Fruit fly (Drosophila melanogaster) whole organism: ENCODE results near the gene CG17134.

Experiments used
- Dll ChIP-seq: fragments of >200 bp; optimal IDR thresholded peaks from 2 replicates; lab custom pipeline; 2017
- pan ChIP-seq: fragments of >200 bp; optimal IDR thresholded peaks from 2 replicates; lab custom pipeline; 2017
- psq ChIP-seq: fragments of >200 bp; optimal IDR thresholded peaks from 2 replicates; lab custom pipeline; 2017

DNA sequence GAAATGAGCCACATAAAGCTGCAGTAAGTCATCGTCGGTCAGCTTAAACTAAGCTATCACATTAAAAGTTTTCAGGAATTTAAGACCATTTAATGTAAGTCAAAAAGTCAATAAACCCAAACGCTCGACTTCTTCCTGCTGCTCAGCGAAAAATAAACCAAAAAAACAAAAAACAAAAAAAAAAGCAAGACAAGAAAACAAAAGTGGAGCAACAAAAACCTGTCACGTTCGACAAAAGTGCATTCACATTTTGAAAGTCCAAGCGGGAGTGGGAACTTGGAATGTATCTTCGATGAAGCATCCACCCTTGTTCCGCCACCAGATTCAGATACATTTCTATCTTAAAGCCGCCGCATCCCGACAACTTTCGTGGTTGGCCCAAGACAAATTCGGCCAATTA, 26.5 kb upstream of the CG17134 start:
- TF ChIP-seq Dll (no peak), pan (lab: Kevin White, UChicago) (no peak), psq (lab: Kevin White, UChicago) (no peak)
